Worm (Caenorhabditis elegans) whole organism, L1 larva: ENCODE results near the gene spcs-2.
A peak's percentile ranks its signal among the peaks of the same experiment; 100 is the strongest.

Experiments used
- F16B12.6 ChIP-seq: fragments of 150-350 bp; optimal IDR thresholded peaks from 2 replicates; lab custom pipeline; 2014; ENCODE audit warnings: missing biosample characterization, missing genetic modification characterization
- alr-1 ChIP-seq: fragments of 200-800 bp; sonication (Bioruptor generic); optimal IDR thresholded peaks from 2 replicates; lab custom pipeline; 2018; ENCODE audit warnings: borderline replicate concordance, mild to moderate bottlenecking, missing genetic modification characterization, missing compliant biosample characterization
- ama-1 ChIP-seq: fragments of 150-350 bp; optimal IDR thresholded peaks from 2 replicates; lab custom pipeline; 2014
- ceh-88 ChIP-seq: fragments of 200-800 bp; sonication (Bioruptor generic); IDR thresholded peaks from 2 replicates; pipeline ENCODE4 v1.3.6; 2022; ENCODE audit warnings: missing genetic modification characterization, missing compliant biosample characterization
- ceh-90 ChIP-seq: sonication (generic microtip); optimal IDR thresholded peaks from 2 replicates; lab custom pipeline; 2016; ENCODE audit warnings: missing genetic modification characterization, missing compliant biosample characterization
- ces-1 ChIP-seq: fragments of 150-350 bp; optimal IDR thresholded peaks from 2 replicates; lab custom pipeline; 2014; ENCODE audit warnings: missing biosample characterization, missing genetic modification reagents, missing genetic modification characterization
- dpl-1 ChIP-seq, 3 experiments: fragments of 150-350 bp in 2 of 3; sonication (generic microtip) in 1 of 3; optimal IDR thresholded peaks; 2 replicates each; lab custom pipeline; 2014 to 2017; ENCODE audit warnings: missing biosample characterization in 3 of 3, missing genetic modification characterization in 3 of 3, missing genetic modification reagents in 3 of 3
- efl-1 ChIP-seq, 4 experiments: fragments of 150-350 bp; optimal IDR thresholded peaks in 3 of 4; peaks in 1 of 4; 1 replicate in 1 of 4; 2 replicates in 3 of 4; lab custom pipeline; 2014; ENCODE audit warnings: missing biosample characterization in 2 of 4, missing genetic modification characterization in 2 of 4, missing genetic modification reagents in 2 of 4
- efl-3 ChIP-seq: fragments of 200-800 bp; sonication (Bioruptor generic); optimal IDR thresholded peaks from 2 replicates; lab custom pipeline; 2018; ENCODE audit warnings: mild to moderate bottlenecking, missing genetic modification characterization, missing compliant biosample characterization
- egl-13 ChIP-seq: sonication (generic microtip); optimal IDR thresholded peaks from 2 replicates; lab custom pipeline; 2016; ENCODE audit warnings: missing genotype, missing genetic modification reagents, missing genetic modification characterization, missing compliant biosample characterization
- elt-2 ChIP-seq: sonication (generic microtip); optimal IDR thresholded peaks from 2 replicates; lab custom pipeline; 2016; ENCODE audit warnings: missing genetic modification characterization, mild to moderate bottlenecking, inconsistent platforms, missing compliant biosample characterization, missing genetic modification reagents
- ets-5 ChIP-seq: fragments of 200-800 bp; sonication (Bioruptor generic); IDR thresholded peaks from 2 replicates; pipeline ENCODE4 v1.3.6; 2022; ENCODE audit warnings: missing genetic modification characterization, missing compliant biosample characterization
- fkh-4 ChIP-seq: sonication (generic microtip); optimal IDR thresholded peaks from 2 replicates; lab custom pipeline; 2016; ENCODE audit warnings: missing compliant biosample characterization, missing genetic modification characterization, borderline replicate concordance
- fkh-8 ChIP-seq: sonication (generic microtip); optimal IDR thresholded peaks from 2 replicates; lab custom pipeline; 2016; ENCODE audit warnings: mild to moderate bottlenecking, missing genetic modification characterization, missing compliant biosample characterization
- hlh-4 ChIP-seq: sonication (generic microtip); optimal IDR thresholded peaks from 2 replicates; lab custom pipeline; 2016; ENCODE audit warnings: mild to moderate bottlenecking, missing genetic modification characterization, missing compliant biosample characterization
- hpl-2 ChIP-seq: fragments of 150-350 bp; optimal IDR thresholded peaks from 2 replicates; lab custom pipeline; 2014; ENCODE audit warnings: missing biosample characterization, missing genetic modification reagents, missing genetic modification characterization
- lin-15B ChIP-seq: fragments of 150-350 bp; sonication (generic microtip); optimal IDR thresholded peaks from 3 replicates; lab custom pipeline; 2014; ENCODE audit warnings: missing biosample characterization, missing genetic modification characterization
- lin-35 ChIP-seq, 2 experiments: fragments of 150-350 bp; optimal IDR thresholded peaks; 2 replicates each; lab custom pipeline; 2014; ENCODE audit warnings: missing biosample characterization in 2 of 2, missing genetic modification characterization in 2 of 2, missing genetic modification reagents in 2 of 2
- lin-39 ChIP-seq: fragments of 150-350 bp; optimal IDR thresholded peaks from 2 replicates; lab custom pipeline; 2014; ENCODE audit warnings: missing biosample characterization, missing genetic modification reagents, missing genetic modification characterization
- lir-3 ChIP-seq: sonication (generic microtip); optimal IDR thresholded peaks from 2 replicates; lab custom pipeline; 2016; ENCODE audit warnings: mild to moderate bottlenecking, missing genetic modification characterization, moderate library complexity, missing compliant biosample characterization; ENCODE audit not compliant: poor library complexity
- lsy-2 ChIP-seq, 2 experiments: fragments of 150-350 bp; optimal IDR thresholded peaks; 2 replicates each; lab custom pipeline; 2014; ENCODE audit warnings: missing biosample characterization in 2 of 2, missing genetic modification characterization in 2 of 2
- mab-9 ChIP-seq: fragments of 200-800 bp; sonication (Bioruptor generic); IDR thresholded peaks from 2 replicates; pipeline ENCODE4 v1.3.6; 2022; ENCODE audit warnings: missing genetic modification reagents, missing genetic modification characterization, missing compliant biosample characterization
- mdl-1 ChIP-seq, 2 experiments: fragments of 150-350 bp; optimal IDR thresholded peaks; 2 replicates each; lab custom pipeline; 2014 to 2017; ENCODE audit warnings: missing biosample characterization in 2 of 2, missing genetic modification characterization in 2 of 2, inconsistent platforms in 1 of 2
- mef-2 ChIP-seq: fragments of 150-350 bp; optimal IDR thresholded peaks from 2 replicates; lab custom pipeline; 2014; ENCODE audit warnings: missing biosample characterization, missing genetic modification characterization
- mep-1 ChIP-seq: fragments of 150-350 bp; optimal IDR thresholded peaks from 2 replicates; lab custom pipeline; 2014; ENCODE audit warnings: missing biosample characterization, missing genetic modification characterization
- nhr-19 ChIP-seq: fragments of 200-800 bp; sonication (Bioruptor generic); conservative IDR thresholded peaks from 2 replicates; pipeline ENCODE4 v1.3.6; 2022; ENCODE audit warnings: missing genetic modification characterization, missing compliant biosample characterization
- nhr-20 ChIP-seq: sonication (generic microtip); optimal IDR thresholded peaks from 2 replicates; lab custom pipeline; 2016; ENCODE audit warnings: mild to moderate bottlenecking, missing genetic modification characterization, missing compliant biosample characterization
- nhr-47 ChIP-seq: sonication (generic microtip); optimal IDR thresholded peaks from 2 replicates; lab custom pipeline; 2016; ENCODE audit warnings: mild to moderate bottlenecking, missing genetic modification characterization, moderate library complexity, missing compliant biosample characterization
- nhr-71 ChIP-seq: sonication (generic microtip); optimal IDR thresholded peaks from 2 replicates; lab custom pipeline; 2016; ENCODE audit warnings: mild to moderate bottlenecking, missing genetic modification characterization, moderate library complexity, missing compliant biosample characterization
- nhr-76 ChIP-seq: sonication (generic microtip); optimal IDR thresholded peaks from 2 replicates; lab custom pipeline; 2017; ENCODE audit warnings: missing biosample characterization, missing genetic modification characterization
- nhr-77 ChIP-seq: fragments of 150-350 bp; optimal IDR thresholded peaks from 2 replicates; lab custom pipeline; 2014; ENCODE audit warnings: missing biosample characterization, missing genetic modification characterization
- nhr-85 ChIP-seq: sonication (generic microtip); peaks from one replicate; lab custom pipeline; 2016; ENCODE audit warnings: missing genetic modification characterization, inconsistent platforms, missing compliant biosample characterization
- nhr-90 ChIP-seq: sonication (generic microtip); optimal IDR thresholded peaks from 2 replicates; lab custom pipeline; 2016; ENCODE audit warnings: mild to moderate bottlenecking, missing genetic modification characterization, missing compliant biosample characterization; ENCODE audit not compliant: poor library complexity
- pqm-1 ChIP-seq: sonication (generic microtip); optimal IDR thresholded peaks from 3 replicates; lab custom pipeline; 2017; ENCODE audit warnings: missing biosample characterization, missing genetic modification characterization
- snu-23 ChIP-seq: sonication (generic microtip); optimal IDR thresholded peaks from 2 replicates; lab custom pipeline; 2016; ENCODE audit warnings: missing genetic modification characterization, missing compliant biosample characterization
- sox-4 ChIP-seq: sonication (generic microtip); optimal IDR thresholded peaks from 2 replicates; lab custom pipeline; 2016; ENCODE audit warnings: missing genetic modification characterization, missing compliant biosample characterization
- swsn-7 ChIP-seq: sonication (generic microtip); optimal IDR thresholded peaks from 2 replicates; lab custom pipeline; 2016; ENCODE audit warnings: missing genetic modification characterization, missing compliant biosample characterization
- tbx-2 ChIP-seq: sonication (generic microtip); optimal IDR thresholded peaks from 2 replicates; lab custom pipeline; 2016; ENCODE audit warnings: missing genetic modification characterization, missing compliant biosample characterization
- unc-86 ChIP-seq: sonication (generic microtip); optimal IDR thresholded peaks from 2 replicates; lab custom pipeline; 2016; ENCODE audit warnings: missing genetic modification characterization, missing compliant biosample characterization
- unc-98 ChIP-seq: fragments of 200-800 bp; sonication (Bioruptor generic); IDR thresholded peaks from 2 replicates; pipeline ENCODE4 v1.3.6; 2022; ENCODE audit warnings: missing genetic modification characterization, missing compliant biosample characterization
- zip-4 ChIP-seq: fragments of 200-800 bp; sonication (Bioruptor generic); optimal IDR thresholded peaks from 2 replicates; lab custom pipeline; 2018; ENCODE audit warnings: mild to moderate bottlenecking, missing genetic modification characterization, moderate library complexity, missing compliant biosample characterization
- ztf-4 ChIP-seq: fragments of 150-350 bp; optimal IDR thresholded peaks from 2 replicates; lab custom pipeline; 2014; ENCODE audit warnings: missing biosample characterization, missing genetic modification characterization

The spcs-2 gene

ce11 chrIII:12860119-12860518 is 14.7 kb upstream of the spcs-2 start (continued):
- TF ChIP-seq lin-35 (GFP tag; optimal IDR thresholded peaks at IDR 0.05; lab: Kevin White, UChicago) (no peak), efl-1 (optimal IDR thresholded peaks at IDR 0.05; lab: Kevin White, UChicago) (no peak), efl-1 (GFP tag; optimal IDR thresholded peaks at IDR 0.05 in 1 of 2; lab: Kevin White, UChicago) (no peak), nhr-85 (tag; lab: Kevin White, UChicago) (peak; percentile 80)

DNA sequence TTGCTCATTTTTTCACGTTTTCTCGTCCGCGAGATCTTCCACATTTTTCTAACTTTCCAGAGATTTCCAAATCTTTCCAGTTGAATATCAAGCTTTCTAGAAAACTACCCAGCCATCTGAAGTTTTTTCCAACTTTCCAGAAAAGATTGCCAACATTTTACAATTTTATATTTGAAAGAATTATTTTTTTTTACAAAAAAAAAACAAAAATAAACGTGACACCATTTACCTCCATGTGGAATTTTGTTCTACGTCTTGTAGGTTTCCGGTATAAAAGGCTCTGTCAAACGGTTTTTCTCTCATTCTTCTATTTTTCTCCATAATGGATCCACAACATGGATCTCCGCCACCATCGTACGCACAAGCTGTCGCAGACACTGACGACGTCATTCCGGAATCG is 10.2 kb upstream of the spcs-2 start, which contains the start of gene Y37D8A.8:
Gene Y37D8A.8 (plus strand): TSS at position 301 of the 400 bp plus-strand sequence.
- TF ChIP-seq ama-1 (lab: Kevin White, UChicago), result no peak
- TF ChIP-seq egl-13 (tag; lab: Kevin White, UChicago), result no peak
- no peak for TF ChIP-seq unc-86 (tag; lab: Kevin White, UChicago)
- TF ChIP-seq swsn-7 (tag; lab: Kevin White, UChicago), result no peak
- TF ChIP-seq fkh-4 (tag; lab: Kevin White, UChicago), result no peak
- TF ChIP-seq unc-98 (GFP tag; lab: Robert Waterston, UW), result no peak
- TF ChIP-seq mdl-1 (tag; optimal IDR thresholded peaks at IDR 0.05; lab: Kevin White, UChicago), result no peak
- no peak for TF ChIP-seq nhr-77 (tag; lab: Kevin White, UChicago)
- TF ChIP-seq lir-3 (tag; lab: Kevin White, UChicago), result no peak
- no peak for TF ChIP-seq fkh-8 (tag; lab: Kevin White, UChicago)
- no peak for TF ChIP-seq mef-2
- TF ChIP-seq nhr-90, result no peak
- no peak for TF ChIP-seq elt-2 (tag; lab: Kevin White, UChicago)
- TF ChIP-seq, all 84 proteins: peak for 0

ce11 chrIII:12870060-12870696 is 4.7 kb upstream of the spcs-2 start, which contains the start of gene Y37D8A.6:
TSS of gene Y37D8A.6 (minus strand) at chrIII:12870297.
- no peak for TF ChIP-seq swsn-7 (tag; lab: Kevin White, UChicago)
- no peak for TF ChIP-seq ets-5 (GFP tag; lab: Robert Waterston, UW)
- no peak for TF ChIP-seq nhr-76
- no peak for TF ChIP-seq mab-9
- TF ChIP-seq snu-23 (GFP tag; lab: Kevin White, UChicago), result no peak
- TF ChIP-seq mep-1 (tag; lab: Kevin White, UChicago), result peak; percentile 9
- TF ChIP-seq lin-35 (GFP tag; optimal IDR thresholded peaks at IDR 0.05; lab: Kevin White, UChicago), result peak in 1 of 2 experiments; percentile 55
- no peak for TF ChIP-seq nhr-85 (tag; lab: Kevin White, UChicago)
- no peak for TF ChIP-seq sox-4 (tag; lab: Kevin White, UChicago)
- no peak for TF ChIP-seq fkh-4 (tag; lab: Kevin White, UChicago)
- peak in 1 of 2 experiments; percentile 39 for TF ChIP-seq efl-1 (optimal IDR thresholded peaks at IDR 0.05; lab: Kevin White, UChicago)
- peak; percentile 27 to 87 for TF ChIP-seq efl-1 (GFP tag; optimal IDR thresholded peaks at IDR 0.05 in 1 of 2; lab: Kevin White, UChicago)
- TF ChIP-seq tbx-2 (tag; lab: Kevin White, UChicago), result no peak
- TF ChIP-seq lin-39 (tag; lab: Kevin White, UChicago), result no peak
- peak; percentile 19 for TF ChIP-seq nhr-47
- peak; percentile 78 for TF ChIP-seq F16B12.6
- no peak for TF ChIP-seq nhr-90
- peak in 2 of 3 experiments; percentile 39 to 50 for TF ChIP-seq dpl-1 (GFP tag; optimal IDR thresholded peaks at IDR 0.05; lab: Kevin White, UChicago)
- TF ChIP-seq lsy-2 (tag; optimal IDR thresholded peaks at IDR 0.05; lab: Kevin White, UChicago), result peak; percentile 15 to 27
- no peak for TF ChIP-seq ces-1 (GFP tag; lab: Kevin White, UChicago)
- no peak for TF ChIP-seq mef-2
- TF ChIP-seq ceh-88 (GFP tag; lab: Robert Waterston, UW), result no peak
- no peak for TF ChIP-seq pqm-1 (tag; lab: Kevin White, UChicago)
- TF ChIP-seq nhr-19 (GFP tag; lab: Robert Waterston, UW), result no peak
- TF ChIP-seq nhr-71, result peak; percentile 14
- no peak for TF ChIP-seq ceh-90 (tag; lab: Kevin White, UChicago)
- TF ChIP-seq lin-15B (tag; lab: Kevin White, UChicago), result no peak

ce11 chrIII:12875653-12876052 is 822 bp downstream of the spcs-2 start:
- TF ChIP-seq alr-1 (tag; lab: Kevin White, UChicago) (no peak), ztf-4 (no peak), snu-23 (GFP tag; lab: Kevin White, UChicago) (no peak), zip-4 (no peak), sox-4 (tag; lab: Kevin White, UChicago) (no peak), nhr-20 (tag; lab: Kevin White, UChicago) (no peak), mdl-1 (tag; optimal IDR thresholded peaks at IDR 0.05; lab: Kevin White, UChicago) (no peak), hlh-4 (tag; lab: Kevin White, UChicago) (no peak), hpl-2 (GFP tag; lab: Kevin White, UChicago) (no peak), efl-3 (GFP tag; lab: Kevin White, UChicago) (no peak)
